Worm (Caenorhabditis elegans): ENCODE data around the gene R144.3.

Gene R144.3

DNA sequence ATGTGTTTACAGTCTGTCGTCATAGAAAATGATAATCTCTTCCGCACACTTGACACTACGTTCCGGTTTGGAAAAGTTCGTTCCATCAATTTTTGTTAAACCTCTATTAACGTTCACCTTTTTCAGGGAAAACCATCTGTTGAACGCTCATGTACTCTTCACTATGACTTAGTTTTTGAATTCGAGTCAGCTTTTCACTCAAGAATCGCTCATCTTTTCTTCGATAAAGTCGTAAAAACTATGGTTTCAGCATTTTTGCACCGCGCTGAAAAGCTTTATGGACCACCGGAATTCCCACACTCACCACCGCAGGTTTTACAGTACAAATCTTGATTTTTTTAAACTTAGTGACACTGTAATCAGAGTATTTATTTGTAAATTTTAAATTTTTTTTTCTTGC is 1.9 kb downstream of the R144.3 start:
- TF ChIP-seq ztf-29 (GFP tag; IDR thresholded peaks at IDR 0.05) (no peak), T22C8.4 (GFP tag; IDR thresholded peaks at IDR 0.05) (no peak), ref-1 (GFP tag; conservative IDR thresholded peaks at IDR 0.05) (no peak), med-1 (GFP tag; optimal IDR thresholded peaks at IDR 0.05; ENCODE audit: insufficient read depth) (no peak), klf-2 (GFP tag; conservative IDR thresholded peaks at IDR 0.05) (no peak), cog-1 (tag; optimal IDR thresholded peaks at IDR 0.05) (no peak), tab-1 (GFP tag; IDR thresholded peaks at IDR 0.05) (no peak), ztf-23 (GFP tag; IDR thresholded peaks at IDR 0.05) (no peak), flt-1 (GFP tag; IDR thresholded peaks at IDR 0.05) (no peak)

DNA sequence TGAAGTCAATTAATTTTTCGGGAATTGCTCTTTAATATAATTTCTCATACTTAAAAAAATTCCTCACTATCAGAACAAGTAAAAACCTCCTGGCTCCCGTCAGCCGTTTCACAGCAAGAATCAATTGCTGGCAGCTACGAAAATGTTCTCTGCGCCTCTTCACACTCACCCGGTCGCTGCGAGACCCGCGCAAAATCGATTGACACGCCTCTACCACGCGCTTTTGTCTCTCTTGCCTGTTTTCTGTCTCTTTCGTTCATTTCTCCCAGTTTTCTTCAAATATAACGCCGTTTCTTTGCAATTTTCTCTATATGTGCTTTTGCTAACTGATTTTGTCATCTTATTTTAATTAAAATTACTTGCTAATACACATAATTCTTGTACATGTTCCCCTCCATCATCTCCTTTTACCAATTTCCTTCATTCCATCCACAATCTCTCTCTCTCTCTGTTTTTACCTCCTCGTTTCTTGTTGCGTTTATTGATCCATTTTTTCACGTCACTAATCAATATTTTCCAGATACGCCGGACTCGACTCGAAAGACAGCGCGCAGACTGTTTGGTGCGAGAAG is 2.7 kb downstream of the R144.3 start, which contains the start of gene pcf-11:
pcf-11 (plus strand) TSS at position 522 of the 572 bp plus-strand sequence.
- TF ChIP-seq klf-2 (GFP tag; conservative IDR thresholded peaks at IDR 0.05), result no peak
- peak; percentile 11 for TF ChIP-seq med-1 (GFP tag; optimal IDR thresholded peaks at IDR 0.05; ENCODE audit: insufficient read depth)
- peak; percentile 91 for TF ChIP-seq T22C8.4 (GFP tag; IDR thresholded peaks at IDR 0.05)
- no peak for TF ChIP-seq ztf-29 (GFP tag; IDR thresholded peaks at IDR 0.05)
- peak; percentile 80 for TF ChIP-seq ztf-23 (GFP tag; IDR thresholded peaks at IDR 0.05)
- TF ChIP-seq cog-1 (tag; optimal IDR thresholded peaks at IDR 0.05), result peak; percentile 22

DNA sequence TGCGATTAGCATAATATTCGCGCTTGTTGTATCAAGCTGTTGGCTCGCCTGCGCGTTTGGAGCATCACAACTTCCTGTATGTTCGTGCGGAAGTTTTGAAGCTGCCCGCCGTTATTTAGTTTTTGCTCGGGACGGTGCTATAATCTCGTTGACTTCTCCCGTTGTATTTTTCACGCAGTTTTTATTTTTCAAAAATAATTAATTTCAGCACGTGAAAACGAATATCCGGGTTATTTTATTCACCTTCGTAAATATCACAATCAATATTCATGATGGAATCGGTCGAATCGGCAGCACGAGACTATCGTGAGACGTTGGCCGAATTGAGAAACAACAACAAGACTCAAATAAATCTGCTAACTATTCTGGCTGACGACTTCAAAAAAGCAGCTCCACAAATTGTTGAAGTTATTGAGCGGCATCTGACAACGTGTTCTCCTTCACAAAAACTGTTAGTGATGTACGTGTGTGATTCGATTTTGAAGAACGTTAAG is 3.4 kb downstream of the R144.3 start:
- TF ChIP-seq ref-1 (GFP tag; conservative IDR thresholded peaks at IDR 0.05) (no peak), ztf-29 (GFP tag; IDR thresholded peaks at IDR 0.05) (no peak), klf-2 (GFP tag; conservative IDR thresholded peaks at IDR 0.05) (no peak), T22C8.4 (GFP tag; IDR thresholded peaks at IDR 0.05) (no peak), med-1 (GFP tag; optimal IDR thresholded peaks at IDR 0.05; ENCODE audit: insufficient read depth) (no peak), tab-1 (GFP tag; IDR thresholded peaks at IDR 0.05) (no peak), cog-1 (tag; optimal IDR thresholded peaks at IDR 0.05) (no peak), ztf-23 (GFP tag; IDR thresholded peaks at IDR 0.05) (no peak; the same call in 1 of the 2 replicates), flt-1 (GFP tag; IDR thresholded peaks at IDR 0.05) (no peak)

DNA sequence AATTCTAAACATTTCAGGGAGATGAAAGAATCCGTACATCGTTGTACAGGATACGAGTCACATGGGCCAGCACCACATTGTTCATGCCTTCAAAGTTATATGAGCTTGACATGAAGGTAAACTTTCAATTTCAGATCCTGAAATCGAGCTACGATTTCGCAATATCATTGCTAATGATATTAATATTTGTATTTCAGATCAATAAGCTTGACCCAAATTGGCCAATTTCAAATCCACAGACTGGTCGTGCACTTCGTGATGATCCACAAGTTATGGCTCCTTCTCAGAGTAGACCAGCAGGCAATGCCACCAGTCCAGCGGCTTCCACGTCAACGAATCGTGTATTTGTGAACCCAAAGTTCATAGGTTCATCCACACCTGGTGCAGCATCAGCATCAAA is 4.6 kb downstream of the R144.3 start:
- TF ChIP-seq klf-2 (GFP tag; conservative IDR thresholded peaks at IDR 0.05), result no peak
- no peak for TF ChIP-seq cog-1 (tag; optimal IDR thresholded peaks at IDR 0.05)
- TF ChIP-seq ztf-23 (GFP tag; IDR thresholded peaks at IDR 0.05), result no peak
- no peak for TF ChIP-seq T22C8.4 (GFP tag; IDR thresholded peaks at IDR 0.05)
- TF ChIP-seq ztf-29 (GFP tag; IDR thresholded peaks at IDR 0.05), result no peak
- no peak for TF ChIP-seq med-1 (GFP tag; optimal IDR thresholded peaks at IDR 0.05; ENCODE audit: insufficient read depth)
- no peak for TF ChIP-seq ref-1 (GFP tag; conservative IDR thresholded peaks at IDR 0.05)
- TF ChIP-seq tab-1 (GFP tag; IDR thresholded peaks at IDR 0.05), result no peak
- TF ChIP-seq flt-1 (GFP tag; IDR thresholded peaks at IDR 0.05), result no peak

DNA sequence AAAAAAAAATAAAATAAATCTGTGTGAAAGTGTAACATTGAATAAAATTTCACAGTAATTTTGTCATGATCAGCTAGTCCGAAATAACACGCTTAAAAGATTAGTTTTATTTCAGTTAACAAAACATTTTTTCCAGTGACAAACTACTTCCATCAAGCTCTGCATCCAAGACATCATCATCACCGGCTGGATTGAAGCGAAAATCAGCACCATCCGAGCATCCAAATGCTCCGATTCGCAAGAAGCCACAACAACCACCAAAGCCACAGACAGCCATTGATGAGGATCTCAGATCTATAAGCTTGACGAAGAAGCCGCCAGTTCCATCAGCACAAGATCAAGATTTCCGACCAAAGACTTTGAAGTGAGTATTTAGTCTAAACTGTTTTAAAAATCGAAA is 5.4 kb downstream of the R144.3 start:
- TF ChIP-seq ref-1 (GFP tag; conservative IDR thresholded peaks at IDR 0.05) (no peak), flt-1 (GFP tag; IDR thresholded peaks at IDR 0.05) (no peak)

DNA sequence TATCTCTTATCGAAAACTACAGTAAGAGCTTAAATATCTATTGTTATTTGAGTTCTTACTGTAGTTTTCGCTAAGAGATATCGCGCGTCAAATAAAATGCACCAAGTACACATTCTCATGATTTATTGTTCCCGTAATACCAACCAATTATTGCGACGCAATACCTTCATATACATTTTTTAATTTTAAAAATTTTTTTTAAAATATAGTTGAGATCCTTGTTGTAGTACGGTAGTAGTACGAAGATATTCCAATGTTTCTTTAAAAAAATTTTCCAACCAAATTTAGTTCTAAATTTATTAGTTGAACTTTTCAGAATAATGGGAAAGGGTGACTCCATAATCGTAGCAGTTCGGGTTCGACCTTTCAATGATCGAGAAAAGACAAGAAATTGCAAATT is 8.8 kb downstream of the R144.3 start, which contains the start of gene klp-6:
klp-6 (plus strand) TSS at position 301 of the 400 bp plus-strand sequence.
- TF ChIP-seq klf-2 (GFP tag; conservative IDR thresholded peaks at IDR 0.05), result no peak
- TF ChIP-seq med-1 (GFP tag; optimal IDR thresholded peaks at IDR 0.05; ENCODE audit: insufficient read depth), result no peak
- no peak for TF ChIP-seq cog-1 (tag; optimal IDR thresholded peaks at IDR 0.05)
- no peak for TF ChIP-seq tab-1 (GFP tag; IDR thresholded peaks at IDR 0.05)
- no peak for TF ChIP-seq ztf-29 (GFP tag; IDR thresholded peaks at IDR 0.05)
- TF ChIP-seq ref-1 (GFP tag; conservative IDR thresholded peaks at IDR 0.05), result no peak

DNA sequence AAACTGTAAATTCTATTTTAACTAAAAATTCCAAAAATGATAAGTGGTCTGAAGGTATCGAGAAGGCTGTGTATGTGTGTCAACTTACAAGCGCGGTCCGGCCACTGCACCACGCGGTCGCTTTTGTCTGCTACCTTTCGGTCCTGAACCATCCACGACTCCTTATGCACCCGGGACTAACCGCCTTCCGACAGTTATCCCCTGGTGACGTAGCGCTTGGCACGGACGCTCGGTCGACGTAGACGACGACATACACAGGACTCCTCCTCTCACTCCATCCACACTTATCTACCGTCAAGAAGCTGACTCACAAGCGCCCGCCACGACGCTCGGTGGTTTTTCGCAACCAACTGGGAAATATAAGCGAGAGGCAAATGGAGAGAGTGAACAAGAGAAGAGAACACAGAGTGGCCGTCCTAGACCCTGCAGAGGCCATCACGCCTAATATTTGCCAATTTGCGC is 9.6 kb downstream of the R144.3 start:
- TF ChIP-seq tab-1 (GFP tag; IDR thresholded peaks at IDR 0.05) (peak; percentile 91), T22C8.4 (GFP tag; IDR thresholded peaks at IDR 0.05) (peak; percentile 85), ref-1 (GFP tag; conservative IDR thresholded peaks at IDR 0.05) (peak; percentile 82), ztf-29 (GFP tag; IDR thresholded peaks at IDR 0.05) (peak; percentile 90), klf-2 (GFP tag; conservative IDR thresholded peaks at IDR 0.05) (peak; percentile 87), flt-1 (GFP tag; IDR thresholded peaks at IDR 0.05) (peak; percentile 94), cog-1 (tag; optimal IDR thresholded peaks at IDR 0.05) (peak; percentile 78), med-1 (GFP tag; optimal IDR thresholded peaks at IDR 0.05; ENCODE audit: insufficient read depth) (peak; percentile 29), ztf-23 (GFP tag; IDR thresholded peaks at IDR 0.05) (peak; percentile 95)

DNA sequence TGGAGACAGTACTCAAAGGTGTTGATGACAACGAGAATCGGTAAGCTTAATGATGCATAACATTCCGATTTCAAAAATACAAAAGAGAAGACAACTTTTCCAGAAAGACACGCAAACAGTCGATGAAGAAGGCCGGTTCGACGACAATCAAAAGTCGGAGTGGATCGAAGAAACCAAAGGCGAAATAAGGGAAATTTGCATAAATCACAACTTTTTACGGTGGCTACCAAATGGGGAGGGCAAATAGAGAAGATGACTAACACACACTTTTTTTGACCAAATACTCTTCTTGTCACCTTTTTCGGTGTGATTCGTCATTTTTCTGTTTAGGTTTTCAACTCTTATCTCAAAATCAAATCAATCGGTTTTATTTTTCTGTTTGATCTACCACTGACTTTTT is 14.4 kb downstream of the R144.3 start, which contains the start of gene C45G9.6:
C45G9.6 (plus strand) TSS at position 301 of the 400 bp plus-strand sequence.
- no peak for TF ChIP-seq T22C8.4 (GFP tag; IDR thresholded peaks at IDR 0.05)
- no peak for TF ChIP-seq cog-1 (tag; optimal IDR thresholded peaks at IDR 0.05)
- TF ChIP-seq flt-1 (GFP tag; IDR thresholded peaks at IDR 0.05), result no peak
- no peak for TF ChIP-seq ztf-29 (GFP tag; IDR thresholded peaks at IDR 0.05)
- TF ChIP-seq klf-2 (GFP tag; conservative IDR thresholded peaks at IDR 0.05), result no peak
- TF ChIP-seq ztf-23 (GFP tag; IDR thresholded peaks at IDR 0.05), result no peak
- TF ChIP-seq med-1 (GFP tag; optimal IDR thresholded peaks at IDR 0.05; ENCODE audit: insufficient read depth), result no peak
- no peak for TF ChIP-seq tab-1 (GFP tag; IDR thresholded peaks at IDR 0.05)
- no peak for TF ChIP-seq ref-1 (GFP tag; conservative IDR thresholded peaks at IDR 0.05)

DNA sequence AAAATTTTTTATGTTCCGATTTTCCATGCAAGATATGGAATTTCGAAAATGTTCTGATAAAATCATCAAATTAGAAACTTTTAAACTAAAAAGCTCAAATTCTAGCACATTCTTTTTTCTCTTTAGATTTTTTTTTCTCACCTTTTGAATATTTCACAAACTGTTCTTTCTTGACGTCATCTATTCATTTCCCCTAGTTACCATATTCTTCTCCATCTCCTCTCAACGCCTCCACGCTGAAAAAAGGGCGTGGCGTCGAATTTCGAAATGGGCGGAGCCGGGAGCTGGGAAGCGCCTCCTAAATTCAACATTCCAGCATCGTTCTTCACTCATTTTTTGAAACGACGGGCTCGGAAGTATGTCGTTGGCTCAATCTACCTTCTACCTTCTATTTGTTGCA is 20.3 kb downstream of the R144.3 start, which contains the start of gene nlp-43:
nlp-43 (plus strand) TSS at position 301 of the 400 bp plus-strand sequence.
- TF ChIP-seq ztf-23 (GFP tag; IDR thresholded peaks at IDR 0.05), result no peak
- no peak for TF ChIP-seq klf-2 (GFP tag; conservative IDR thresholded peaks at IDR 0.05)
- no peak for TF ChIP-seq ref-1 (GFP tag; conservative IDR thresholded peaks at IDR 0.05)

DNA sequence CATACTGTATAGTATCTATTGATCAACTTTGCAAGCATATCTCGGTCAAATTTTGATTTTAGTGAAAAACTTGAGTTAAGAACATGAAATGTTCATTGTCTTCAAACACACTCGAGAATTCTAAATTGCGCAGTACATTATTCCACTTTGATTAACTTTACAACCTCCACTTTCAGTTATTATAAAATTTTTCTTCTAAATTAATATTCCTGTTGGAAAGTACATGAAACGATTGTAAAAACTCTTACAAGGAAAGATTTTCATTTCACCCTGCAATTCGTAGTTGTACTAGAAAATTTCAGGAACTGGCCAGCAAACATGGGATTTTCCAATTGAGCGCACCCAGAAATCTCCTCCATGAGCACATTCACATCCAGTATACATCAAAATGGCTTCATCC is 22.9 kb downstream of the R144.3 start, which contains the start of gene C45G9.14:
C45G9.14 (plus strand) TSS at position 301 of the 400 bp plus-strand sequence.
- no peak for TF ChIP-seq ref-1 (GFP tag; conservative IDR thresholded peaks at IDR 0.05)
- no peak for TF ChIP-seq med-1 (GFP tag; optimal IDR thresholded peaks at IDR 0.05; ENCODE audit: insufficient read depth)
- no peak for TF ChIP-seq ztf-23 (GFP tag; IDR thresholded peaks at IDR 0.05)
- TF ChIP-seq flt-1 (GFP tag; IDR thresholded peaks at IDR 0.05), result no peak
- no peak for TF ChIP-seq cog-1 (tag; optimal IDR thresholded peaks at IDR 0.05)
- no peak for TF ChIP-seq tab-1 (GFP tag; IDR thresholded peaks at IDR 0.05)
- TF ChIP-seq ztf-29 (GFP tag; IDR thresholded peaks at IDR 0.05), result no peak
- no peak for TF ChIP-seq T22C8.4 (GFP tag; IDR thresholded peaks at IDR 0.05)

All from whole organism, midembryonic.